Worm (Caenorhabditis elegans) whole organism, L4 larva: ENCODE data around the gene F54C8.1.

Source experiments
- F44E2.7 ChIP-seq: fragments of 200-800 bp; sonication (Bioruptor generic); IDR thresholded peaks from 2 replicates; pipeline ENCODE4 v2.1.2; 2022; ENCODE audit warnings: missing genetic modification characterization, missing compliant biosample characterization
- T20F7.1 ChIP-seq: fragments of 200-800 bp; sonication (Bioruptor generic); optimal IDR thresholded peaks from 2 replicates; lab custom pipeline; 2018; ENCODE audit warnings: mild to moderate bottlenecking, missing genetic modification characterization, missing compliant biosample characterization
- T26A8.4 ChIP-seq: fragments of 200-800 bp; sonication (Bioruptor generic); IDR thresholded peaks from 2 replicates; pipeline ENCODE4 v1.3.6; 2022; ENCODE audit warnings: missing genetic modification characterization, missing compliant biosample characterization
- ZK337.2 ChIP-seq: fragments of 200-800 bp; sonication (Bioruptor generic); IDR thresholded peaks from 2 replicates; pipeline ENCODE4 v1.3.6; 2022; ENCODE audit warnings: missing genetic modification reagents, missing genetic modification characterization, missing compliant biosample characterization
- ZK546.5 ChIP-seq, 2 experiments: sonication (generic microtip); optimal IDR thresholded peaks; 2 replicates each; lab custom pipeline; 2017; ENCODE audit warnings: missing biosample characterization in 2 of 2, missing genetic modification characterization in 2 of 2
- aha-1 ChIP-seq: fragments of 150-350 bp; peaks from one replicate; lab custom pipeline; 2014; ENCODE audit warnings: missing biosample characterization, missing genetic modification characterization
- ama-1 ChIP-seq: fragments of 150-350 bp; optimal IDR thresholded peaks from 2 replicates; lab custom pipeline; 2014; ENCODE audit warnings: inconsistent platforms, mixed read lengths
- arid-1 ChIP-seq: fragments of 200-800 bp; sonication (Bioruptor generic); conservative IDR thresholded peaks from 2 replicates; pipeline ENCODE4 v1.3.6; 2022; ENCODE audit warnings: missing genetic modification reagents, missing genetic modification characterization, missing compliant biosample characterization
- attf-4 ChIP-seq: sonication (generic microtip); optimal IDR thresholded peaks from 3 replicates; lab custom pipeline; 2017; ENCODE audit warnings: missing biosample characterization, missing genetic modification characterization
- ceh-20 ChIP-seq: fragments of 200-800 bp; sonication (Bioruptor generic); IDR thresholded peaks from 2 replicates; pipeline ENCODE4 v1.3.6; 2022; ENCODE audit warnings: missing genetic modification reagents, missing genetic modification characterization, missing compliant biosample characterization
- ceh-28 ChIP-seq: fragments of 150-350 bp; optimal IDR thresholded peaks from 2 replicates; lab custom pipeline; 2014; ENCODE audit warnings: missing biosample characterization, missing genetic modification reagents, missing genetic modification characterization
- ceh-44 ChIP-seq: fragments of 200-800 bp; sonication (Bioruptor generic); IDR thresholded peaks from 2 replicates; pipeline ENCODE4 v1.3.6; 2022; ENCODE audit warnings: missing genetic modification reagents, missing genetic modification characterization, missing compliant biosample characterization
- ceh-62 ChIP-seq: sonication (generic microtip); optimal IDR thresholded peaks from 2 replicates; lab custom pipeline; 2017; ENCODE audit warnings: missing biosample characterization, missing genetic modification characterization
- ctbp-1 ChIP-seq: fragments of 200-800 bp; sonication (Bioruptor generic); IDR thresholded peaks from 2 replicates; pipeline ENCODE4 v1.3.6; 2022; ENCODE audit warnings: missing genetic modification reagents, missing genetic modification characterization, missing compliant biosample characterization
- daf-16 ChIP-seq, 3 experiments: sonication (generic microtip); optimal IDR thresholded peaks; 2 replicates each; lab custom pipeline; 2016 to 2017; ENCODE audit warnings: missing genetic modification characterization in 3 of 3, missing genetic modification reagents in 3 of 3, mild to moderate bottlenecking in 2 of 3, missing compliant biosample characterization in 2 of 3, missing biosample characterization in 1 of 3, moderate library complexity in 1 of 3
- daf-19 ChIP-seq: fragments of 200-800 bp; sonication (Bioruptor generic); conservative IDR thresholded peaks from 2 replicates; pipeline ENCODE4 v1.3.6; 2022; ENCODE audit warnings: missing genetic modification characterization, missing compliant biosample characterization
- dpl-1 ChIP-seq: fragments of 150-350 bp; optimal IDR thresholded peaks from 2 replicates; lab custom pipeline; 2014; ENCODE audit warnings: missing biosample characterization, missing genetic modification reagents, missing genetic modification characterization
- duxl-1 ChIP-seq: sonication (generic microtip); optimal IDR thresholded peaks from 2 replicates; lab custom pipeline; 2016; ENCODE audit warnings: mild to moderate bottlenecking, missing genetic modification characterization, moderate library complexity, missing compliant biosample characterization; ENCODE audit not compliant: poor library complexity
- dve-1 ChIP-seq: sonication (generic microtip); optimal IDR thresholded peaks from 2 replicates; lab custom pipeline; 2017; ENCODE audit warnings: antibody characterized with exemption, mild to moderate bottlenecking, missing genetic modification characterization, missing compliant biosample characterization; ENCODE audit not compliant: insufficient read depth
- hif-1 ChIP-seq, 2 experiments: sonication (generic microtip); optimal IDR thresholded peaks; 2 replicates each; lab custom pipeline; 2016 to 2017; ENCODE audit warnings: missing compliant biosample characterization in 2 of 2, missing genetic modification characterization in 2 of 2, missing genetic modification reagents in 2 of 2, missing genotype in 2 of 2, mild to moderate bottlenecking in 1 of 2
- hlh-11 ChIP-seq: fragments of 200-800 bp; sonication (Bioruptor generic); optimal IDR thresholded peaks from 2 replicates; lab custom pipeline; 2018; ENCODE audit warnings: mild to moderate bottlenecking, missing genetic modification characterization, missing compliant biosample characterization
- hmg-1.1 ChIP-seq: fragments of 200-800 bp; sonication (Bioruptor generic); IDR thresholded peaks from 2 replicates; pipeline ENCODE4 v1.3.6; 2022; ENCODE audit warnings: missing genetic modification reagents, missing genetic modification characterization, missing compliant biosample characterization
- lim-7 ChIP-seq: fragments of 200-800 bp; sonication (Bioruptor generic); IDR thresholded peaks from 2 replicates; pipeline ENCODE4 v1.3.6; 2022; ENCODE audit warnings: missing genetic modification characterization, missing compliant biosample characterization
- lin-13 ChIP-seq: fragments of 150-350 bp; optimal IDR thresholded peaks from 2 replicates; lab custom pipeline; 2014; ENCODE audit warnings: missing biosample characterization, missing genetic modification reagents, missing genetic modification characterization
- lin-39 ChIP-seq: fragments of 150-350 bp; optimal IDR thresholded peaks from 2 replicates; lab custom pipeline; 2014; ENCODE audit warnings: missing biosample characterization, missing genetic modification reagents, missing genetic modification characterization
- lsy-2 ChIP-seq, 2 experiments: fragments of 150-350 bp in 1 of 2; sonication (generic microtip) in 1 of 2; optimal IDR thresholded peaks; 2 replicates each; lab custom pipeline; 2014 to 2017; ENCODE audit warnings: missing biosample characterization in 2 of 2, missing genetic modification characterization in 2 of 2
- mdl-1 ChIP-seq, 2 experiments: fragments of 150-350 bp in 1 of 2; sonication (generic microtip) in 1 of 2; optimal IDR thresholded peaks; 2 replicates each; lab custom pipeline; 2014 to 2017; ENCODE audit warnings: missing biosample characterization in 2 of 2, missing genetic modification characterization in 2 of 2
- mep-1 ChIP-seq: fragments of 150-350 bp; sonication (generic microtip); optimal IDR thresholded peaks from 3 replicates; lab custom pipeline; 2014; ENCODE audit warnings: missing biosample characterization, missing genetic modification characterization
- mes-2 ChIP-seq: sonication (generic microtip); optimal IDR thresholded peaks from 2 replicates; lab custom pipeline; 2016; ENCODE audit warnings: missing genotype, mild to moderate bottlenecking, missing genetic modification characterization, missing compliant biosample characterization; ENCODE audit not compliant: poor library complexity, severe bottlenecking
- mxl-3 ChIP-seq: fragments of 200-800 bp; sonication (Bioruptor generic); optimal IDR thresholded peaks from 2 replicates; lab custom pipeline; 2018; ENCODE audit warnings: mild to moderate bottlenecking, missing genetic modification characterization, missing compliant biosample characterization
- nhr-10 ChIP-seq: fragments of 150-350 bp; optimal IDR thresholded peaks from 2 replicates; lab custom pipeline; 2014; ENCODE audit warnings: missing biosample characterization, missing genetic modification characterization
- nhr-11 ChIP-seq: fragments of 150-350 bp; optimal IDR thresholded peaks from 2 replicates; lab custom pipeline; 2014; ENCODE audit warnings: missing biosample characterization, missing genetic modification characterization
- nhr-237 ChIP-seq: sonication (generic microtip); optimal IDR thresholded peaks from 2 replicates; lab custom pipeline; 2017; ENCODE audit warnings: missing biosample characterization, missing genetic modification characterization
- nhr-25 ChIP-seq: sonication (generic microtip); optimal IDR thresholded peaks from 2 replicates; lab custom pipeline; 2017; ENCODE audit warnings: missing genetic modification characterization, mild to moderate bottlenecking, missing compliant biosample characterization, antibody characterized with exemption, moderate library complexity, borderline replicate concordance; ENCODE audit not compliant: insufficient read depth
- nhr-42 ChIP-seq: fragments of 200-800 bp; sonication (Bioruptor generic); IDR thresholded peaks from 2 replicates; pipeline ENCODE4 v1.3.6; 2022; ENCODE audit warnings: missing genetic modification characterization, missing compliant biosample characterization
- nhr-48 ChIP-seq: sonication (generic microtip); optimal IDR thresholded peaks from 2 replicates; lab custom pipeline; 2016; ENCODE audit warnings: mild to moderate bottlenecking, missing genetic modification characterization, missing compliant biosample characterization
- nhr-6 ChIP-seq: fragments of 150-350 bp; optimal IDR thresholded peaks from 2 replicates; lab custom pipeline; 2014; ENCODE audit warnings: missing biosample characterization, missing genetic modification characterization
- php-3 ChIP-seq: fragments of 200-800 bp; sonication (Bioruptor generic); IDR thresholded peaks from 2 replicates; pipeline ENCODE4 v1.3.6; 2022; ENCODE audit warnings: missing genetic modification reagents, missing genetic modification characterization, missing compliant biosample characterization
- pqm-1 ChIP-seq: sonication (generic microtip); optimal IDR thresholded peaks from 2 replicates; lab custom pipeline; 2017; ENCODE audit warnings: missing biosample characterization, missing genetic modification characterization
- rbr-2 ChIP-seq: sonication (generic microtip); optimal IDR thresholded peaks from 2 replicates; lab custom pipeline; 2016; ENCODE audit warnings: missing genotype, missing genetic modification characterization, missing compliant biosample characterization
- snpc-1.2 ChIP-seq: fragments of 200-800 bp; sonication (Bioruptor generic); IDR thresholded peaks from 2 replicates; pipeline ENCODE4 v1.3.6; 2022; ENCODE audit warnings: missing genetic modification reagents, missing genetic modification characterization, missing compliant biosample characterization
- spr-1 ChIP-seq: sonication (generic microtip); optimal IDR thresholded peaks from 2 replicates; lab custom pipeline; 2016; ENCODE audit warnings: mild to moderate bottlenecking, missing genetic modification characterization, missing compliant biosample characterization
- tra-1 ChIP-seq: fragments of 200-800 bp; sonication (Bioruptor generic); IDR thresholded peaks from 2 replicates; pipeline ENCODE4 v1.3.6; 2022; ENCODE audit warnings: missing genetic modification reagents, missing genetic modification characterization, missing compliant biosample characterization
- unc-130 ChIP-seq: sonication (generic microtip); optimal IDR thresholded peaks from 2 replicates; lab custom pipeline; 2016; ENCODE audit warnings: missing genetic modification reagents, missing genetic modification characterization, missing compliant biosample characterization
- unc-62 ChIP-seq, 3 experiments: fragments of 150-350 bp in 1 of 3; sonication (generic microtip); optimal IDR thresholded peaks in 2 of 3; peaks in 1 of 3; 1 replicate in 1 of 3; 2 replicates in 2 of 3; lab custom pipeline; 2014 to 2017; ENCODE audit warnings: missing biosample characterization in 3 of 3, missing genetic modification characterization in 3 of 3, missing genetic modification reagents in 3 of 3, missing genotype in 1 of 3
- vab-7 ChIP-seq: fragments of 200-800 bp; sonication (Bioruptor generic); IDR thresholded peaks from 2 replicates; pipeline ENCODE4 v1.3.6; 2022; ENCODE audit warnings: missing genetic modification reagents, missing genetic modification characterization, missing compliant biosample characterization
- zip-2 ChIP-seq: fragments of 150-350 bp; optimal IDR thresholded peaks from 2 replicates; lab custom pipeline; 2014; ENCODE audit warnings: missing biosample characterization, missing genetic modification characterization
- ztf-11 ChIP-seq: fragments of 150-350 bp; optimal IDR thresholded peaks from 2 replicates; lab custom pipeline; 2014; ENCODE audit warnings: missing biosample characterization, missing genetic modification characterization
- ztf-7 ChIP-seq: fragments of 150-350 bp; optimal IDR thresholded peaks from 2 replicates; lab custom pipeline; 2014; ENCODE audit warnings: missing biosample characterization, missing genetic modification characterization

The F54C8.1 gene

ce11 chrIII:9443417-9444027, 4.0 kb downstream of the F54C8.1 start, which contains the start of gene pir-2:
Gene pir-2, minus strand, starts transcription at chrIII:9443634.
- TF ChIP-seq mdl-1 (tag; optimal IDR thresholded peaks at IDR 0.05; lab: Kevin White, UChicago) (peak in 1 of 2 experiments; percentile 62), ctbp-1 (GFP tag; lab: Robert Waterston, UW) (peak; percentile 38; the same call in 1 of the 2 replicates), nhr-11 (tag; lab: Kevin White, UChicago) (peak; percentile 75), mes-2 (tag; lab: Kevin White, UChicago) (peak; percentile 92), tra-1 (GFP tag; lab: Robert Waterston, UW) (no peak), lin-13 (GFP tag; lab: Kevin White, UChicago) (peak; percentile 60), unc-62 (GFP tag; optimal IDR thresholded peaks at IDR 0.05 in 1 of 2; lab: Kevin White, UChicago) (peak in 1 of 2 experiments; percentile 96), unc-62 (tag; optimal IDR thresholded peaks at IDR 0.05; lab: Kevin White, UChicago) (no peak), hlh-11 (peak; percentile 92), hmg-1.1 (GFP tag; lab: Robert Waterston, UW) (peak; percentile 81), vab-7 (GFP tag; lab: Robert Waterston, UW) (peak; percentile 41; the same call in 1 of the 2 replicates), duxl-1 (peak; percentile 29), lim-7 (GFP tag; lab: Robert Waterston, UW) (no peak), lsy-2 (tag; optimal IDR thresholded peaks at IDR 0.05; lab: Kevin White, UChicago) (peak; percentile 64 to 92), ZK337.2 (GFP tag; lab: Robert Waterston, UW) (no peak), T20F7.1 (GFP tag; lab: Kevin White, UChicago) (peak; percentile 69), ceh-62 (tag; lab: Kevin White, UChicago) (no peak), F44E2.7 (GFP tag; lab: Robert Waterston, UW) (peak; percentile 63; the same call in 1 of the 2 replicates), ceh-20 (GFP tag; lab: Robert Waterston, UW) (0 out of 2 replicates have a peak, but pooled peaks have one; percentile 41), nhr-6 (tag; lab: Kevin White, UChicago) (peak; percentile 87), ZK546.5 (tag; optimal IDR thresholded peaks at IDR 0.05; lab: Kevin White, UChicago) (no peak), dpl-1 (GFP tag; lab: Kevin White, UChicago) (peak; percentile 93), snpc-1.2 (GFP tag; lab: Robert Waterston, UW) (no peak), daf-19 (GFP tag; lab: Robert Waterston, UW) (no peak), ceh-28 (tag; lab: Kevin White, UChicago) (peak; percentile 89), unc-130 (GFP tag; lab: Kevin White, UChicago) (peak; percentile 43), php-3 (no peak), nhr-42 (GFP tag; lab: Robert Waterston, UW) (0 out of 2 replicates have a peak, but pooled peaks have one; percentile 44), pqm-1 (no peak), mxl-3 (GFP tag; lab: Kevin White, UChicago) (peak; percentile 20), attf-4 (no peak), ztf-7 (tag; lab: Kevin White, UChicago) (peak; percentile 46), ceh-44 (no peak), T26A8.4 (peak; percentile 51), spr-1 (tag; lab: Kevin White, UChicago) (no peak), hif-1 (tag; optimal IDR thresholded peaks at IDR 0.05; lab: Kevin White, UChicago) (peak in 1 of 2 experiments; percentile 54), ztf-11 (tag; lab: Kevin White, UChicago) (no peak), nhr-25 (tag; lab: Kevin White, UChicago) (peak; percentile 69), mep-1 (peak; percentile 85), daf-16 (GFP tag; optimal IDR thresholded peaks at IDR 0.05; lab: Kevin White, UChicago) (no peak), daf-16 (tag; optimal IDR thresholded peaks at IDR 0.05; lab: Kevin White, UChicago) (peak; percentile 21), dve-1 (peak; percentile 78), arid-1 (GFP tag; lab: Robert Waterston, UW) (peak; percentile 51; the same call in 1 of the 2 replicates), lin-39 (no peak), nhr-48 (tag; lab: Kevin White, UChicago) (peak; percentile 7), zip-2 (tag; lab: Kevin White, UChicago) (no peak), nhr-10 (tag; lab: Kevin White, UChicago) (peak; percentile 26), rbr-2 (tag; lab: Kevin White, UChicago) (peak; percentile 84), ama-1 (lab: Kevin White, UChicago) (peak; percentile 89), aha-1 (tag; lab: Kevin White, UChicago) (peak; percentile 71), nhr-237 (tag; lab: Kevin White, UChicago) (no peak)
